Worm (Caenorhabditis elegans): ENCODE results near the gene fbxa-150.

The fbxa-150 gene

DNA sequence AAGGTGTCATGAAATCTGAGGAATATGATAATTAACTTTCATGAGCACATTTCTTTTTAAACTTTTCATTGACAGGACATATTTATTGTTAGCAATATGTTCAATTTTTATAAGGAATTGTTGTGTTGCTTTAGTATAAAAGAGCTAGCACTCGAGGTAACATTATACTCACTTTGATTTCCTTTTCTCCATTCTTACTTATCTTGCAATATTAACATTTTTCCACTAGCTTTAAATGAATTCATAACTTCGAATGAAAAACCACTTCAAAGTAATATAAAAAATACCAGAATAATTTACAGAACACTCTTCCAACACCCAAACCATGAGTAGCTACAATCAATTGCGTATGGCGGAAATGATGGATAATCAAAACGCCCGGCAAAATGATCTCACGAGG lies 51.0 kb downstream of the fbxa-150 start, which contains the start of gene F26F2.5:
Gene F26F2.5 (plus strand): TSS at position 301 of the 400 bp plus-strand sequence.
- TF ChIP-seq W03F9.2 (tag; optimal IDR thresholded peaks at IDR 0.05): no peak
- no peak for TF ChIP-seq him-1 (tag; optimal IDR thresholded peaks at IDR 0.05)
- no peak for TF ChIP-seq dao-5 (tag; optimal IDR thresholded peaks at IDR 0.05)
